Fruit fly (Drosophila melanogaster) whole organism, embryonic: ENCODE measurements around the gene CG3841.
A peak's percentile ranks its signal among the peaks of the same experiment; 100 is the strongest.

Experiments
- Antp ChIP-seq: fragments of 200-800 bp; sonication (Bioruptor generic); optimal IDR thresholded peaks from 3 replicates; lab custom pipeline; 2016; ENCODE audit warnings: missing biosample characterization, missing genetic modification characterization
- Atf-2 ChIP-seq: fragments of 200-800 bp; sonication (Bioruptor generic); optimal IDR thresholded peaks from 2 replicates; lab custom pipeline; 2016; ENCODE audit warnings: missing biosample characterization, missing genetic modification characterization
- CG10543 ChIP-seq: fragments of 200-800 bp; sonication (Bioruptor generic); optimal IDR thresholded peaks from 3 replicates; lab custom pipeline; 2017; ENCODE audit warnings: missing biosample characterization, mild to moderate bottlenecking, missing genetic modification characterization, moderate library complexity
- CG11093 ChIP-seq: fragments of 200-800 bp; sonication (Bioruptor generic); IDR thresholded peaks from 3 replicates; pipeline ENCODE4 v1.3.6; 2022; ENCODE audit warnings: missing biosample characterization, missing genetic modification characterization
- CG11398 ChIP-seq: fragments of 200-800 bp; sonication (Bioruptor generic); optimal IDR thresholded peaks from 2 replicates; lab custom pipeline; 2016; ENCODE audit warnings: missing biosample characterization, missing genetic modification characterization
- CG11696 ChIP-seq: fragments of 200-800 bp; sonication (Bioruptor generic); IDR thresholded peaks from 2 replicates; pipeline ENCODE4 v1.3.6; 2022; ENCODE audit warnings: missing biosample characterization, missing genetic modification characterization
- CG13624 ChIP-seq: fragments of 200-800 bp; sonication (Bioruptor generic); optimal IDR thresholded peaks from 2 replicates; lab custom pipeline; 2016; ENCODE audit warnings: missing biosample characterization, missing genetic modification characterization
- CG1529 ChIP-seq: fragments of 200-800 bp; sonication (Bioruptor generic); optimal IDR thresholded peaks from 3 replicates; lab custom pipeline; 2018; ENCODE audit warnings: missing biosample characterization, missing genetic modification characterization
- CG17912 ChIP-seq: fragments of 200-800 bp; sonication (Bioruptor generic); optimal IDR thresholded peaks from 2 replicates; lab custom pipeline; 2018; ENCODE audit warnings: missing biosample characterization, mild to moderate bottlenecking, missing genetic modification characterization
- CG18262 ChIP-seq: fragments of 200-800 bp; optimal IDR thresholded peaks from 3 replicates; lab custom pipeline; 2019; ENCODE audit warnings: missing biosample characterization, mild to moderate bottlenecking, missing genetic modification characterization, moderate library complexity
- CG2678 ChIP-seq: fragments of 200-800 bp; sonication (Bioruptor generic); optimal IDR thresholded peaks from 3 replicates; lab custom pipeline; 2019; ENCODE audit warnings: missing biosample characterization, mild to moderate bottlenecking, missing genetic modification characterization, moderate library complexity
- CG3281 ChIP-seq: fragments of 200-800 bp; sonication (Bioruptor generic); optimal IDR thresholded peaks from 3 replicates; lab custom pipeline; 2017; ENCODE audit warnings: missing biosample characterization, mild to moderate bottlenecking, missing genetic modification characterization
- CG3847 ChIP-seq: fragments of 200-800 bp; sonication (Bioruptor generic); IDR thresholded peaks from 2 replicates; pipeline ENCODE4 v1.3.6; 2022; ENCODE audit warnings: missing biosample characterization, missing genetic modification characterization
- CG4707 ChIP-seq: fragments of 200-800 bp; sonication (Bioruptor generic); optimal IDR thresholded peaks from 2 replicates; lab custom pipeline; 2018; ENCODE audit warnings: missing biosample characterization, mild to moderate bottlenecking, missing genetic modification characterization, moderate library complexity
- CG5953 ChIP-seq: fragments of 200-800 bp; sonication (Bioruptor generic); IDR thresholded peaks from 2 replicates; pipeline ENCODE4 v1.3.6; 2022; ENCODE audit warnings: missing biosample characterization, missing genetic modification characterization
- CG7271 ChIP-seq: fragments of 200-800 bp; sonication (Bioruptor generic); optimal IDR thresholded peaks from 2 replicates; lab custom pipeline; 2018; ENCODE audit warnings: missing biosample characterization, mild to moderate bottlenecking, missing genetic modification characterization, moderate library complexity
- CG7556 ChIP-seq: fragments of 200-800 bp; sonication (Bioruptor generic); optimal IDR thresholded peaks from 2 replicates; lab custom pipeline; 2017; ENCODE audit warnings: missing biosample characterization, mild to moderate bottlenecking, missing genetic modification characterization
- CG7786 ChIP-seq: fragments of 200-800 bp; sonication (Bioruptor generic); optimal IDR thresholded peaks from 2 replicates; lab custom pipeline; 2016; ENCODE audit warnings: missing biosample characterization, missing genetic modification characterization
- CG9817 ChIP-seq: fragments of 200-800 bp; sonication (Bioruptor generic); optimal IDR thresholded peaks from 2 replicates; lab custom pipeline; 2018; ENCODE audit warnings: missing biosample characterization, mild to moderate bottlenecking, missing genetic modification characterization, moderate library complexity
- CTCF ChIP-seq: fragments of 200-800 bp; sonication (Bioruptor generic); optimal IDR thresholded peaks from 2 replicates; lab custom pipeline; 2017; ENCODE audit warnings: missing biosample characterization, mild to moderate bottlenecking, missing genetic modification characterization, moderate library complexity
- CkIIα-i1 ChIP-seq: fragments of 200-800 bp; sonication (Bioruptor generic); IDR thresholded peaks from 2 replicates; pipeline ENCODE4 v1.3.6; 2022; ENCODE audit warnings: missing biosample characterization, missing genetic modification characterization
- Dll ChIP-seq: fragments of 200-800 bp; sonication (Bioruptor generic); IDR thresholded peaks from 4 replicates; pipeline ENCODE4 v1.3.6; 2022; ENCODE audit warnings: missing biosample characterization, missing genetic modification characterization; ENCODE audit not compliant: partially characterized antibody
- H2.0 ChIP-seq: fragments of 200-800 bp; sonication (Bioruptor generic); IDR thresholded peaks from 2 replicates; pipeline ENCODE4 v1.3.6; 2022; ENCODE audit warnings: missing biosample characterization, missing genetic modification characterization
- Hey ChIP-seq: fragments of 200-800 bp; sonication (Bioruptor generic); optimal IDR thresholded peaks from 3 replicates; lab custom pipeline; 2018; ENCODE audit warnings: missing biosample characterization, mild to moderate bottlenecking, missing genetic modification characterization
- Hsf ChIP-seq: fragments of 200-800 bp; sonication (Bioruptor generic); optimal IDR thresholded peaks from 3 replicates; lab custom pipeline; 2016; ENCODE audit warnings: missing biosample characterization, missing genetic modification characterization
- Lhr ChIP-seq: fragments of 200-800 bp; sonication (Bioruptor generic); optimal IDR thresholded peaks from 3 replicates; lab custom pipeline; 2017; ENCODE audit warnings: mild to moderate bottlenecking, missing biosample characterization, missing genetic modification reagents, missing genetic modification characterization
- Meics ChIP-seq: fragments of 200-800 bp; sonication (Bioruptor generic); optimal IDR thresholded peaks from 2 replicates; lab custom pipeline; 2017; ENCODE audit warnings: missing biosample characterization, mild to moderate bottlenecking, missing genetic modification characterization
- Mrtf ChIP-seq: fragments of 200-800 bp; sonication (Bioruptor generic); IDR thresholded peaks from 3 replicates; pipeline ENCODE4 v1.3.6; 2022; ENCODE audit warnings: missing biosample characterization, missing genetic modification characterization
- NC2α ChIP-seq: fragments of 200-800 bp; sonication (Bioruptor generic); optimal IDR thresholded peaks from 2 replicates; lab custom pipeline; 2016; ENCODE audit warnings: missing biosample characterization, missing genetic modification characterization
- Oaz ChIP-seq: fragments of 200-800 bp; sonication (Bioruptor generic); IDR thresholded peaks from 2 replicates; pipeline ENCODE4 v1.3.6; 2022; ENCODE audit warnings: missing biosample characterization, missing genetic modification characterization
- Poxn ChIP-seq: fragments of 200-800 bp; sonication (Bioruptor generic); IDR thresholded peaks from 2 replicates; pipeline ENCODE4 v1.3.6; 2022; ENCODE audit warnings: missing biosample characterization, missing genetic modification characterization
- Stat92E ChIP-seq, 3 experiments: fragments of >200 bp in 2 of 3; fragments of 200-800 bp in 1 of 3; sonication (Bioruptor generic) in 1 of 3; optimal IDR thresholded peaks; 2 replicates each; lab custom pipeline; 2017 to 2019; ENCODE audit warnings: missing biosample characterization in 3 of 3, missing genetic modification characterization in 3 of 3, mild to moderate bottlenecking in 1 of 3, moderate library complexity in 1 of 3
- Taf1 ChIP-seq: fragments of 200-800 bp; sonication (Bioruptor generic); IDR thresholded peaks from 2 replicates; pipeline ENCODE4 v1.3.6; 2022; ENCODE audit warnings: missing biosample characterization, missing genetic modification characterization
- Vsx1 ChIP-seq: fragments of 200-800 bp; sonication (Bioruptor generic); optimal IDR thresholded peaks from 2 replicates; lab custom pipeline; 2017; ENCODE audit warnings: missing biosample characterization, mild to moderate bottlenecking, missing genetic modification characterization, missing genetic modification reagents
- ase ChIP-seq: fragments of 200-800 bp; sonication (Bioruptor generic); IDR thresholded peaks from 3 replicates; pipeline ENCODE4 v1.3.6; 2022; ENCODE audit warnings: missing biosample characterization, missing genetic modification characterization
- caup ChIP-seq: fragments of 200-800 bp; sonication (Bioruptor generic); optimal IDR thresholded peaks from 3 replicates; lab custom pipeline; 2017; ENCODE audit warnings: missing biosample characterization, mild to moderate bottlenecking, missing genetic modification characterization, moderate library complexity; ENCODE audit not compliant: severe bottlenecking
- chif ChIP-seq, 2 experiments: fragments of 200-800 bp; sonication (Bioruptor generic); optimal IDR thresholded peaks; 3 replicates each; lab custom pipeline; 2016; ENCODE audit warnings: missing biosample characterization in 2 of 2, missing genetic modification characterization in 2 of 2
- dm ChIP-seq: fragments of 200-800 bp; sonication (Bioruptor generic); optimal IDR thresholded peaks from 3 replicates; lab custom pipeline; 2016; ENCODE audit warnings: missing biosample characterization, missing genetic modification characterization
- dmrt99B ChIP-seq: fragments of 200-800 bp; sonication (Bioruptor generic); optimal IDR thresholded peaks from 2 replicates; lab custom pipeline; 2018; ENCODE audit warnings: missing biosample characterization, mild to moderate bottlenecking, missing genetic modification characterization, moderate library complexity
- emc ChIP-seq: fragments of 200-800 bp; sonication (Bioruptor generic); optimal IDR thresholded peaks from 2 replicates; lab custom pipeline; 2016; ENCODE audit warnings: missing biosample characterization, missing genetic modification characterization
- fd64A ChIP-seq: fragments of 200-800 bp; sonication (Bioruptor generic); optimal IDR thresholded peaks from 3 replicates; lab custom pipeline; 2018; ENCODE audit warnings: missing biosample characterization, mild to moderate bottlenecking, missing genetic modification characterization
- fu2 ChIP-seq: fragments of 200-800 bp; sonication (Bioruptor generic); optimal IDR thresholded peaks from 2 replicates; lab custom pipeline; 2016; ENCODE audit warnings: missing biosample characterization, missing genetic modification characterization
- gem ChIP-seq: fragments of 200-800 bp; sonication (Bioruptor generic); optimal IDR thresholded peaks from 2 replicates; lab custom pipeline; 2019; ENCODE audit warnings: missing biosample characterization, mild to moderate bottlenecking, missing genetic modification characterization, moderate library complexity
- hbn ChIP-seq: fragments of 200-800 bp; sonication (Bioruptor generic); IDR thresholded peaks from 2 replicates; pipeline ENCODE4 v1.3.6; 2022; ENCODE audit warnings: missing biosample characterization, missing genetic modification characterization; ENCODE audit not compliant: partially characterized antibody
- ind ChIP-seq: fragments of 200-800 bp; sonication (Bioruptor generic); optimal IDR thresholded peaks from 3 replicates; lab custom pipeline; 2016; ENCODE audit warnings: missing biosample characterization, missing genetic modification characterization
- mirr ChIP-seq: fragments of 200-800 bp; sonication (Bioruptor generic); optimal IDR thresholded peaks from 3 replicates; lab custom pipeline; 2018; ENCODE audit warnings: missing biosample characterization, mild to moderate bottlenecking, missing genetic modification characterization
- psq ChIP-seq: fragments of 200-800 bp; sonication (Bioruptor generic); optimal IDR thresholded peaks from 2 replicates; lab custom pipeline; 2017; ENCODE audit warnings: missing biosample characterization, missing genetic modification characterization
- shn ChIP-seq: fragments of 200-800 bp; sonication (Bioruptor generic); optimal IDR thresholded peaks from 3 replicates; lab custom pipeline; 2016; ENCODE audit warnings: missing biosample characterization, missing genetic modification characterization
- sr ChIP-seq: fragments of 200-800 bp; sonication (Bioruptor generic); IDR thresholded peaks from 3 replicates; pipeline ENCODE4 v1.3.6; 2022; ENCODE audit warnings: missing biosample characterization, missing genetic modification characterization
- tna ChIP-seq: fragments of 200-800 bp; sonication (Bioruptor generic); IDR thresholded peaks from 2 replicates; pipeline ENCODE4 v1.3.6; 2022; ENCODE audit warnings: missing biosample characterization, missing genetic modification characterization; ENCODE audit not compliant: partially characterized antibody
- unpg ChIP-seq: fragments of 200-800 bp; sonication (Bioruptor generic); optimal IDR thresholded peaks from 3 replicates; lab custom pipeline; 2018; ENCODE audit warnings: missing biosample characterization, mild to moderate bottlenecking, missing genetic modification characterization, moderate library complexity
- wek ChIP-seq: fragments of 200-800 bp; sonication (Bioruptor generic); optimal IDR thresholded peaks from 3 replicates; lab custom pipeline; 2018; ENCODE audit warnings: missing biosample characterization, mild to moderate bottlenecking, missing genetic modification characterization, moderate library complexity

The CG3841 gene

DNA sequence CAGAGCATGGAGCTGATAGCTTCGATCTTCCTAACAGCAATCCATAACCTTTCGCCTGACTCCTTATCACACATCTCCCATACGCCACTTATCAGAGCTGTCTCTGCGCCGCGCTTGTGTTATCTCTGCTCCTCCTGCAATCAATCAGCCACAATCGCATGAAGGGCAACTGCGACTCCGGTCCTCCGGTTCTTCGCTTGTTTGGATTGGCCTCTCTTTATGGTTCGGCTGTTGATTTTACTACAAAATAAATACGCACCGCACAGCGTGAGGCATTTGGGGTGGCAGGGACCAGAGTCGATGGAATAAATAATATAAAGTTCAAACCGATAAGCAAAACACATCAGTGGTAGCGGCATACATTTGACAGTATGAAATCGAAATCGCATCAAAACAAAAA is 43.8 kb downstream of the CG3841 start (continued):
- TF ChIP-seq shn: peak; percentile 49
- TF ChIP-seq Atf-2 (GFP tag; lab: Kevin White, UChicago): peak; percentile 33
- TF ChIP-seq CG10543: peak; percentile 34
- no peak for TF ChIP-seq dm (GFP tag; lab: Kevin White, UChicago)
- peak; percentile 28 for TF ChIP-seq mirr (GFP tag; lab: Kevin White, UChicago)
- TF ChIP-seq CG7786 (GFP tag; lab: Kevin White, UChicago): peak; percentile 41
- 0 out of 2 replicates have a peak, but pooled peaks have one; percentile 20 for TF ChIP-seq H2.0
- TF ChIP-seq psq (GFP tag; lab: Kevin White, UChicago): no peak
- peak; percentile 39 for TF ChIP-seq NC2α (GFP tag; lab: Kevin White, UChicago)
- peak; percentile 82 for TF ChIP-seq fd64A (GFP tag; lab: Kevin White, UChicago)
- no peak for TF ChIP-seq fu2 (GFP tag; lab: Kevin White, UChicago)
- no peak for TF ChIP-seq CkIIα-i1
- TF ChIP-seq caup (GFP tag; lab: Kevin White, UChicago): peak; percentile 49
- TF ChIP-seq CG3847 (GFP tag; lab: Robert Waterston, UW): no peak
- TF ChIP-seq unpg (GFP tag; lab: Kevin White, UChicago): peak; percentile 45
- TF ChIP-seq CG13624 (GFP tag; lab: Kevin White, UChicago): no peak
- TF ChIP-seq CG11398 (GFP tag; lab: Kevin White, UChicago): peak; percentile 66
- no peak for TF ChIP-seq Taf1 (GFP tag; lab: Robert Waterston, UW)
- no peak for TF ChIP-seq CTCF (GFP tag; lab: Kevin White, UChicago)
- peak; percentile 10 to 41 for TF ChIP-seq chif (GFP tag; optimal IDR thresholded peaks at IDR 0.05; lab: Kevin White, UChicago)
- no peak for TF ChIP-seq Oaz
- TF ChIP-seq emc: no peak
- peak; percentile 23 for TF ChIP-seq dmrt99B (tag; lab: Kevin White, UChicago)
- no peak for TF ChIP-seq Stat92E (GFP tag; optimal IDR thresholded peaks at IDR 0.05; lab: Kevin White, UChicago)
- TF ChIP-seq ase (GFP tag; lab: Robert Waterston, UW): no peak
- TF ChIP-seq CG5953: no peak
- peak; percentile 41 for TF ChIP-seq CG1529 (GFP tag; lab: Kevin White, UChicago)
- TF ChIP-seq CG11696 (GFP tag; lab: Robert Waterston, UW): 0 out of 2 replicates have a peak, but pooled peaks have one; percentile 23
- TF ChIP-seq Poxn (GFP tag; lab: Robert Waterston, UW): no peak
- TF ChIP-seq Lhr: peak; percentile 47
- TF ChIP-seq CG11093 (GFP tag; lab: Robert Waterston, UW): peak; percentile 34; the same call in 1 of the 3 replicates
- no peak for TF ChIP-seq tna
- no peak for TF ChIP-seq ind (GFP tag; lab: Kevin White, UChicago)
- peak; percentile 21 for TF ChIP-seq CG7271
- peak; percentile 64; the same call in 2 of the 3 replicates for TF ChIP-seq sr (GFP tag; lab: Robert Waterston, UW)
- TF ChIP-seq Hsf (GFP tag; lab: Kevin White, UChicago): peak; percentile 26
- TF ChIP-seq gem (tag; lab: Kevin White, UChicago): peak; percentile 67
- peak; percentile 67 for TF ChIP-seq Vsx1 (GFP tag; lab: Kevin White, UChicago)

- TF ChIP-seq Mrtf (GFP tag; lab: Robert Waterston, UW) (peak; percentile 17; the same call in 1 of the 3 replicates), wek (GFP tag; lab: Kevin White, UChicago) (no peak), CG9817 (peak; percentile 26), CG2678 (tag; lab: Kevin White, UChicago) (peak; percentile 86), CG4707 (GFP tag; lab: Kevin White, UChicago) (no peak), CG10543 (peak; percentile 38), CG18262 (peak; percentile 68), CG17912 (GFP tag; lab: Kevin White, UChicago) (no peak), Dll (GFP tag; lab: Robert Waterston, UW) (no peak), Antp (no peak), CG7556 (GFP tag; lab: Kevin White, UChicago) (peak; percentile 85), hbn (no peak), Hey (no peak), Meics (GFP tag; lab: Kevin White, UChicago) (peak; percentile 83), CG3281 (GFP tag; lab: Kevin White, UChicago) (peak; percentile 80)
Observed at dm6 chr2L:9633811-9634436, 44.6 kb downstream of the CG3841 start, which contains the start of gene Apoltp. Apoltp (plus strand) TSS chr2L:9634179.
